Worm (Caenorhabditis elegans) whole organism, L3 larva: Measurements from ENCODE around the gene srg-25.

Source experiments
- R02D3.7 ChIP-seq: fragments of 150-350 bp; optimal IDR thresholded peaks from 2 replicates; lab custom pipeline; 2014; ENCODE audit warnings: missing biosample characterization, missing genetic modification characterization
- ZK546.5 ChIP-seq: sonication (generic microtip); optimal IDR thresholded peaks from 2 replicates; lab custom pipeline; 2017; ENCODE audit warnings: missing biosample characterization, missing genetic modification characterization
- aly-2 ChIP-seq: fragments of 150-350 bp; optimal IDR thresholded peaks from 2 replicates; lab custom pipeline; 2014; ENCODE audit warnings: missing biosample characterization, missing genetic modification characterization
- ama-1 ChIP-seq: fragments of 150-350 bp; optimal IDR thresholded peaks from 2 replicates; lab custom pipeline; 2018
- ceh-16 ChIP-seq: sonication (generic microtip); optimal IDR thresholded peaks from 2 replicates; lab custom pipeline; 2017; ENCODE audit warnings: missing biosample characterization, missing genetic modification characterization
- ceh-28 ChIP-seq: fragments of 150-350 bp; optimal IDR thresholded peaks from 2 replicates; lab custom pipeline; 2014; ENCODE audit warnings: missing biosample characterization, missing genetic modification reagents, missing genetic modification characterization
- ceh-9 ChIP-seq: sonication (generic microtip); optimal IDR thresholded peaks from 2 replicates; lab custom pipeline; 2018; ENCODE audit warnings: missing biosample characterization, missing genetic modification characterization
- daf-12 ChIP-seq: fragments of 150-350 bp; optimal IDR thresholded peaks from 2 replicates; lab custom pipeline; 2014; ENCODE audit warnings: missing biosample characterization, missing genetic modification reagents, missing genetic modification characterization
- egl-5 ChIP-seq: fragments of 150-350 bp; optimal IDR thresholded peaks from 2 replicates; lab custom pipeline; 2017; ENCODE audit warnings: missing biosample characterization, missing genetic modification reagents, missing genetic modification characterization, inconsistent platforms
- elt-1 ChIP-seq: fragments of 150-350 bp; optimal IDR thresholded peaks from 2 replicates; lab custom pipeline; 2014; ENCODE audit warnings: missing biosample characterization, missing genetic modification characterization
- elt-2 ChIP-seq: sonication (generic microtip); optimal IDR thresholded peaks from 2 replicates; lab custom pipeline; 2016; ENCODE audit warnings: missing genetic modification reagents, mild to moderate bottlenecking, missing genetic modification characterization, missing compliant biosample characterization
- elt-3 ChIP-seq, 3 experiments: fragments of 150-350 bp in 1 of 3; sonication (generic microtip) in 2 of 3; optimal IDR thresholded peaks; 2 replicates in 2 of 3; 4 replicates in 1 of 3; lab custom pipeline; 2014 to 2017; ENCODE audit warnings: missing biosample characterization in 3 of 3, missing genetic modification characterization in 3 of 3
- fkh-10 ChIP-seq: sonication (generic microtip); optimal IDR thresholded peaks from 2 replicates; lab custom pipeline; 2017; ENCODE audit warnings: missing biosample characterization, missing genetic modification reagents, missing genetic modification characterization
- fkh-2 ChIP-seq: fragments of 150-350 bp; optimal IDR thresholded peaks from 2 replicates; lab custom pipeline; 2014; ENCODE audit warnings: missing biosample characterization, missing genetic modification reagents, missing genetic modification characterization
- fos-1 ChIP-seq: fragments of 150-350 bp; optimal IDR thresholded peaks from 2 replicates; lab custom pipeline; 2014; ENCODE audit warnings: missing biosample characterization, missing genetic modification characterization
- jun-1 ChIP-seq: fragments of 150-350 bp; optimal IDR thresholded peaks from 2 replicates; lab custom pipeline; 2014; ENCODE audit warnings: missing biosample characterization, missing genetic modification reagents, missing genetic modification characterization
- lin-15B ChIP-seq: fragments of 150-350 bp; optimal IDR thresholded peaks from 2 replicates; lab custom pipeline; 2014; ENCODE audit warnings: missing biosample characterization, missing genetic modification characterization
- lin-39 ChIP-seq: fragments of 150-350 bp; optimal IDR thresholded peaks from 2 replicates; lab custom pipeline; 2018; ENCODE audit warnings: missing biosample characterization, missing genetic modification reagents, missing genetic modification characterization
- lsy-12 ChIP-seq: sonication (generic microtip); optimal IDR thresholded peaks from 2 replicates; lab custom pipeline; 2016; ENCODE audit warnings: mild to moderate bottlenecking, missing genetic modification characterization, missing compliant biosample characterization
- mdl-1 ChIP-seq: fragments of 150-350 bp; optimal IDR thresholded peaks from 2 replicates; lab custom pipeline; 2014; ENCODE audit warnings: missing biosample characterization, missing genetic modification characterization
- mml-1 ChIP-seq: fragments of 150-350 bp; sonication (generic microtip); optimal IDR thresholded peaks from 3 replicates; lab custom pipeline; 2014; ENCODE audit warnings: missing biosample characterization, missing genetic modification characterization
- nfya-1 ChIP-seq: sonication (generic microtip); optimal IDR thresholded peaks from 2 replicates; lab custom pipeline; 2017; ENCODE audit warnings: missing genetic modification characterization, mild to moderate bottlenecking, missing compliant biosample characterization, antibody characterized with exemption, moderate library complexity; ENCODE audit not compliant: insufficient read depth
- nhr-11 ChIP-seq: fragments of 150-350 bp; optimal IDR thresholded peaks from 2 replicates; lab custom pipeline; 2014; ENCODE audit warnings: missing biosample characterization, missing genetic modification characterization
- nhr-12 ChIP-seq: fragments of 150-350 bp; optimal IDR thresholded peaks from 2 replicates; lab custom pipeline; 2014; ENCODE audit warnings: missing biosample characterization, missing genetic modification characterization
- nhr-237 ChIP-seq: fragments of 150-350 bp; optimal IDR thresholded peaks from 2 replicates; lab custom pipeline; 2014; ENCODE audit warnings: missing biosample characterization, missing genetic modification characterization
- nhr-43 ChIP-seq: sonication (generic microtip); optimal IDR thresholded peaks from 2 replicates; lab custom pipeline; 2016; ENCODE audit warnings: mild to moderate bottlenecking, missing genetic modification characterization, missing compliant biosample characterization; ENCODE audit not compliant: poor library complexity, severe bottlenecking
- nhr-67 ChIP-seq: fragments of 150-350 bp; optimal IDR thresholded peaks from 2 replicates; lab custom pipeline; 2014; ENCODE audit warnings: missing biosample characterization, missing genetic modification characterization
- nhr-76 ChIP-seq: fragments of 150-350 bp; sonication (generic microtip); optimal IDR thresholded peaks from 5 replicates; lab custom pipeline; 2014; ENCODE audit warnings: missing biosample characterization, missing genetic modification characterization
- pha-4 ChIP-seq: fragments of 150-350 bp; optimal IDR thresholded peaks from 2 replicates; lab custom pipeline; 2014; ENCODE audit warnings: missing biosample characterization, missing genetic modification reagents, missing genetic modification characterization
- sea-2 ChIP-seq: fragments of 150-350 bp; sonication (generic microtip); optimal IDR thresholded peaks from 4 replicates; lab custom pipeline; 2014; ENCODE audit warnings: missing biosample characterization, missing genetic modification reagents, missing genetic modification characterization
- skn-1 ChIP-seq: fragments of 150-350 bp; optimal IDR thresholded peaks from 2 replicates; lab custom pipeline; 2014; ENCODE audit warnings: missing biosample characterization, missing genetic modification characterization
- snpc-4 ChIP-seq: fragments of 150-350 bp; optimal IDR thresholded peaks from 2 replicates; lab custom pipeline; 2014; ENCODE audit warnings: missing biosample characterization, missing genetic modification characterization
- unc-39 ChIP-seq: sonication (generic microtip); optimal IDR thresholded peaks from 4 replicates; lab custom pipeline; 2017; ENCODE audit warnings: missing biosample characterization, missing genetic modification characterization
- unc-62 ChIP-seq: fragments of 150-350 bp; sonication (generic microtip); optimal IDR thresholded peaks from 4 replicates; lab custom pipeline; 2014; ENCODE audit warnings: missing biosample characterization, missing genetic modification reagents, missing genetic modification characterization
- zag-1 ChIP-seq: fragments of 150-350 bp; optimal IDR thresholded peaks from 2 replicates; lab custom pipeline; 2014; ENCODE audit warnings: missing biosample characterization, missing genetic modification characterization
- ztf-4 ChIP-seq: fragments of 150-350 bp; optimal IDR thresholded peaks from 2 replicates; lab custom pipeline; 2014; ENCODE audit warnings: missing biosample characterization, missing genetic modification characterization

Gene srg-25

ce11 chrV:5312453-5312852, 32.9 kb downstream of the srg-25 start, which contains the start of gene C10G8.3:
C10G8.3 (plus strand) TSS chrV:5312753.
- TF ChIP-seq elt-2 (tag; lab: Kevin White, UChicago): no peak
- no peak for TF ChIP-seq nhr-11 (tag; lab: Kevin White, UChicago)
- TF ChIP-seq mml-1 (tag; lab: Kevin White, UChicago): no peak
- TF ChIP-seq fos-1: no peak
- TF ChIP-seq ceh-28 (tag; lab: Kevin White, UChicago): no peak
- no peak for TF ChIP-seq sea-2 (GFP tag; lab: Kevin White, UChicago)
- no peak for TF ChIP-seq elt-3 (tag; optimal IDR thresholded peaks at IDR 0.05; lab: Kevin White, UChicago)
- no peak for TF ChIP-seq unc-39 (tag; lab: Kevin White, UChicago)
- no peak for TF ChIP-seq snpc-4 (tag; lab: Kevin White, UChicago)
- TF ChIP-seq skn-1: no peak
- TF ChIP-seq egl-5 (tag; lab: Kevin White, UChicago): no peak
- no peak for TF ChIP-seq ztf-4 (tag; lab: Kevin White, UChicago)
- TF ChIP-seq R02D3.7 (tag; lab: Kevin White, UChicago): no peak
- TF ChIP-seq lsy-12 (tag; lab: Kevin White, UChicago): no peak
- no peak for TF ChIP-seq fkh-2 (tag; lab: Kevin White, UChicago)
- no peak for TF ChIP-seq ceh-16 (tag; lab: Kevin White, UChicago)
- TF ChIP-seq ama-1: no peak
- no peak for TF ChIP-seq nfya-1 (tag; lab: Kevin White, UChicago)

- no peak for TF ChIP-seq ceh-28 (tag; lab: Kevin White, UChicago)
- no peak for TF ChIP-seq nhr-67
- TF ChIP-seq fkh-10 (GFP tag; lab: Kevin White, UChicago): no peak
- no peak for TF ChIP-seq R02D3.7 (tag; lab: Kevin White, UChicago)
- no peak for TF ChIP-seq lsy-12 (tag; lab: Kevin White, UChicago)
- no peak for TF ChIP-seq aly-2 (tag; lab: Kevin White, UChicago)
- TF ChIP-seq nhr-237 (tag; lab: Kevin White, UChicago): no peak
- no peak for TF ChIP-seq nhr-43 (tag; lab: Kevin White, UChicago)
- TF ChIP-seq daf-12 (tag; lab: Kevin White, UChicago): no peak
- TF ChIP-seq pha-4: no peak
- TF ChIP-seq unc-62 (GFP tag; lab: Kevin White, UChicago): no peak
- TF ChIP-seq unc-39 (tag; lab: Kevin White, UChicago): no peak
- TF ChIP-seq lin-15B (tag; lab: Kevin White, UChicago): no peak
- no peak for TF ChIP-seq elt-2 (tag; lab: Kevin White, UChicago)
- TF ChIP-seq skn-1: no peak
- no peak for TF ChIP-seq nhr-76
- no peak for TF ChIP-seq nhr-12 (tag; lab: Kevin White, UChicago)
Observed at ce11 chrV:5311635-5312034, 33.7 kb downstream of the srg-25 start, which contains the start of gene C10G8.4. C10G8.4 (plus strand) TSS chrV:5311935.

DNA sequence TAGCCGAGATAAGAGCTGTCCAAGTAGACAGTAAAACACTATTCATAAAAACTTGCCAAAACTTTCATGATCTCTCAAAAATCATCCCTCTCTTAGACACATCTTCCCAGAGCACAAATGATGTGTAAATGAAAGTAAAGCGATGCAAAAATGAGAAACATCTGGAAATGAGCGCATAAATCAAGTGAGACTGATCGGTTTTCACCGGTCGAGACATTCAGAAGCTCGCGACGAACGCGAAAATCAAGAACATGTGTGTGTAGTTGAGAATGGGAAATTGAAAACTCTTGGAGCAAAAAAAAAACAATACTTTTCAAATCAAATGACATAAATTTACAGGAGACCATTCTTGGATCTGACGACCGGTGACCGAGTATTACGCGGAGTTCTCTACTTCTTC, 41.0 kb downstream of the srg-25 start:
- TF ChIP-seq elt-3 (tag; optimal IDR thresholded peaks at IDR 0.05; lab: Kevin White, UChicago) (no peak), fos-1 (no peak), daf-12 (tag; lab: Kevin White, UChicago) (no peak), lsy-12 (tag; lab: Kevin White, UChicago) (no peak), ceh-28 (tag; lab: Kevin White, UChicago) (no peak), ceh-9 (tag; lab: Kevin White, UChicago) (no peak), R02D3.7 (tag; lab: Kevin White, UChicago) (no peak), zag-1 (tag; lab: Kevin White, UChicago) (no peak), mdl-1 (tag; lab: Kevin White, UChicago) (no peak), ztf-4 (tag; lab: Kevin White, UChicago) (no peak)
- TF ChIP-seq, all 47 proteins: peak for 0

DNA sequence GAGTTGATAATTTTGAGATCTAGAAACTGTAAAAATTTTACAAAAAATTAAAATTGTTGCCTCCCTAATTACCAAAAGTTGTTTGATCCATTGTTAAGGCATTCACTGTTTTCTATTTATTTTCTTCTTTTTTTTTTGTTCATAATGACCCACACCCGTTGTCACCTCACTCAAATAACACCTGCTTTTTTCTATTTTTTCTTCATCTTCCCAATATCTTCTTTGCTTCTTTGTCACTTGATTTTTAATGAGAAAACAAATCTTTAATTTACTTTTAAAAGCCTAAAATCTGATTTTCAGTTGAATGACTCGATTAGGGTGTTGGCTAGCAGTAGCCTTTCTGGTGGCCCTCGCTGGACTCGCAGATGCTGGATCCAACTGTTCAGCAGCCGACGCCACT, 41.9 kb downstream of the srg-25 start, which contains the start of gene ncx-2:
ncx-2 (plus strand) TSS at position 301 of the 400 bp plus-strand sequence.
- no peak for TF ChIP-seq mml-1 (tag; lab: Kevin White, UChicago)
- no peak for TF ChIP-seq unc-39 (tag; lab: Kevin White, UChicago)
- TF ChIP-seq ZK546.5 (tag; lab: Kevin White, UChicago): no peak
- no peak for TF ChIP-seq jun-1 (tag; lab: Kevin White, UChicago)
- TF ChIP-seq elt-1 (tag; lab: Kevin White, UChicago): no peak
- TF ChIP-seq elt-3 (tag; optimal IDR thresholded peaks at IDR 0.05; lab: Kevin White, UChicago): no peak
- TF ChIP-seq unc-62 (GFP tag; lab: Kevin White, UChicago): no peak
- TF ChIP-seq ceh-28 (tag; lab: Kevin White, UChicago): no peak
- TF ChIP-seq lin-39 (tag; lab: Kevin White, UChicago): no peak
- TF ChIP-seq fkh-2 (tag; lab: Kevin White, UChicago): no peak
- no peak for TF ChIP-seq ceh-9 (tag; lab: Kevin White, UChicago)
- TF ChIP-seq daf-12 (tag; lab: Kevin White, UChicago): no peak
- no peak for TF ChIP-seq sea-2 (GFP tag; lab: Kevin White, UChicago)
- TF ChIP-seq elt-2 (tag; lab: Kevin White, UChicago): no peak
- no peak for TF ChIP-seq skn-1
